Fruit fly (Drosophila melanogaster) whole organism, embryonic: ENCODE results near the gene CG10492.
A peak's percentile ranks its signal among the peaks of the same experiment; 100 is the strongest.

Experiments
- ATbp ChIP-seq: fragments of 200-800 bp; sonication (Bioruptor generic); optimal IDR thresholded peaks from 2 replicates; lab custom pipeline; 2017; ENCODE audit warnings: missing biosample characterization, mild to moderate bottlenecking, missing genetic modification characterization, missing genetic modification reagents
- Antp ChIP-seq: fragments of 200-800 bp; sonication (Bioruptor generic); optimal IDR thresholded peaks from 3 replicates; lab custom pipeline; 2016; ENCODE audit warnings: missing biosample characterization, missing genetic modification characterization
- Awh ChIP-seq: fragments of 200-800 bp; sonication (Bioruptor generic); IDR thresholded peaks from 2 replicates; pipeline ENCODE4, ENCODE4 v1.3.6; 2022; ENCODE audit warnings: missing biosample characterization, missing genetic modification characterization
- CG10543 ChIP-seq: fragments of 200-800 bp; sonication (Bioruptor generic); optimal IDR thresholded peaks from 3 replicates; lab custom pipeline; 2017; ENCODE audit warnings: missing biosample characterization, mild to moderate bottlenecking, missing genetic modification characterization, moderate library complexity
- CG11695 ChIP-seq: fragments of 200-800 bp; sonication (Bioruptor generic); IDR thresholded peaks from 3 replicates; pipeline ENCODE4 v1.3.6; 2022; ENCODE audit warnings: missing biosample characterization, missing genetic modification characterization
- CG12071 ChIP-seq: fragments of 200-800 bp; sonication (Bioruptor generic); optimal IDR thresholded peaks from 3 replicates; lab custom pipeline; 2018; ENCODE audit warnings: missing biosample characterization, mild to moderate bottlenecking, missing genetic modification characterization
- CG12219 ChIP-seq: fragments of 200-800 bp; sonication (Bioruptor generic); optimal IDR thresholded peaks from 3 replicates; lab custom pipeline; 2018; ENCODE audit warnings: missing biosample characterization, mild to moderate bottlenecking, missing genetic modification characterization
- CG13287 ChIP-seq: fragments of 200-800 bp; sonication (Bioruptor generic); IDR thresholded peaks from 2 replicates; pipeline ENCODE4 v1.3.6; 2022; ENCODE audit warnings: missing biosample characterization, missing genetic modification characterization; ENCODE audit not compliant: partially characterized antibody
- CG13296 ChIP-seq: fragments of 200-800 bp; sonication (Bioruptor generic); optimal IDR thresholded peaks from 3 replicates; lab custom pipeline; 2018; ENCODE audit warnings: missing biosample characterization, mild to moderate bottlenecking, missing genetic modification characterization
- CG14860 ChIP-seq: fragments of 200-800 bp; sonication (Bioruptor generic); IDR thresholded peaks from 3 replicates; pipeline ENCODE4 v1.3.6; 2022; ENCODE audit warnings: missing biosample characterization, missing genetic modification characterization; ENCODE audit not compliant: partially characterized antibody
- CG1529 ChIP-seq: fragments of 200-800 bp; sonication (Bioruptor generic); optimal IDR thresholded peaks from 3 replicates; lab custom pipeline; 2018; ENCODE audit warnings: missing biosample characterization, missing genetic modification characterization
- CG16863 ChIP-seq: fragments of 200-800 bp; sonication (Bioruptor generic); optimal IDR thresholded peaks from 3 replicates; lab custom pipeline; 2016; ENCODE audit warnings: missing biosample characterization, missing genetic modification characterization
- CG17186 ChIP-seq: fragments of 200-800 bp; sonication (Bioruptor generic); optimal IDR thresholded peaks from 3 replicates; lab custom pipeline; 2017; ENCODE audit warnings: missing biosample characterization, missing genetic modification reagents, missing genetic modification characterization
- CG17359 ChIP-seq: fragments of 200-800 bp; sonication (Bioruptor generic); optimal IDR thresholded peaks from 3 replicates; lab custom pipeline; 2018; ENCODE audit warnings: missing biosample characterization, mild to moderate bottlenecking, missing genetic modification characterization, moderate library complexity
- CG1832 ChIP-seq: fragments of 200-800 bp; sonication (Bioruptor generic); optimal IDR thresholded peaks from 2 replicates; lab custom pipeline; 2017; ENCODE audit warnings: missing biosample characterization, mild to moderate bottlenecking, missing genetic modification characterization, inconsistent platforms
- CG18764 ChIP-seq: fragments of 200-800 bp; sonication (Bioruptor generic); optimal IDR thresholded peaks from 3 replicates; lab custom pipeline; 2016; ENCODE audit warnings: missing biosample characterization, missing genetic modification characterization
- CG2678 ChIP-seq: fragments of 200-800 bp; sonication (Bioruptor generic); optimal IDR thresholded peaks from 3 replicates; lab custom pipeline; 2019; ENCODE audit warnings: missing biosample characterization, mild to moderate bottlenecking, missing genetic modification characterization, moderate library complexity
- CG31441 ChIP-seq: fragments of 200-800 bp; sonication (Bioruptor generic); IDR thresholded peaks from 2 replicates; pipeline ENCODE4 v1.3.6; 2022; ENCODE audit warnings: missing biosample characterization, missing genetic modification characterization
- CG32532 ChIP-seq: fragments of 200-800 bp; sonication (Bioruptor generic); IDR thresholded peaks from 2 replicates; pipeline ENCODE4 v1.3.6; 2022; ENCODE audit warnings: missing biosample characterization, missing genetic modification characterization
- CG32772 ChIP-seq: fragments of 200-800 bp; sonication (Bioruptor generic); IDR thresholded peaks from 2 replicates; pipeline ENCODE4 v1.3.6; 2022; ENCODE audit warnings: missing biosample characterization, missing genetic modification characterization
- CG3281 ChIP-seq: fragments of 200-800 bp; sonication (Bioruptor generic); optimal IDR thresholded peaks from 3 replicates; lab custom pipeline; 2017; ENCODE audit warnings: missing biosample characterization, mild to moderate bottlenecking, missing genetic modification characterization
- CG42726 ChIP-seq: fragments of 200-800 bp; sonication (Bioruptor generic); IDR thresholded peaks from 2 replicates; pipeline ENCODE4 v1.3.6; 2022; ENCODE audit warnings: missing biosample characterization, missing genetic modification characterization; ENCODE audit not compliant: partially characterized antibody
- CG6175 ChIP-seq: fragments of 200-800 bp; sonication (Bioruptor generic); IDR thresholded peaks from 3 replicates; pipeline ENCODE4 v1.3.6; 2022; ENCODE audit warnings: missing biosample characterization, missing genetic modification characterization
- CG7928 ChIP-seq: fragments of 200-800 bp; sonication (Bioruptor generic); optimal IDR thresholded peaks from 2 replicates; lab custom pipeline; 2017; ENCODE audit warnings: missing biosample characterization, mild to moderate bottlenecking, missing genetic modification characterization
- CG8281 ChIP-seq: fragments of 200-800 bp; sonication (Bioruptor generic); optimal IDR thresholded peaks from 2 replicates; lab custom pipeline; 2018; ENCODE audit warnings: missing biosample characterization, mild to moderate bottlenecking, missing genetic modification characterization, moderate library complexity
- CG8388 ChIP-seq: fragments of 200-800 bp; sonication (Bioruptor generic); optimal IDR thresholded peaks from 2 replicates; lab custom pipeline; 2019; ENCODE audit warnings: missing biosample characterization, mild to moderate bottlenecking, missing genetic modification characterization, moderate library complexity
- CG8478 ChIP-seq: fragments of >200 bp; optimal IDR thresholded peaks from 2 replicates; lab custom pipeline; 2018
- CG8944 ChIP-seq: fragments of 200-800 bp; sonication (Bioruptor generic); optimal IDR thresholded peaks from 3 replicates; lab custom pipeline; 2016; ENCODE audit warnings: missing biosample characterization, missing genetic modification characterization
- CG9609 ChIP-seq: fragments of 200-800 bp; sonication (Bioruptor generic); optimal IDR thresholded peaks from 3 replicates; lab custom pipeline; 2016; ENCODE audit warnings: missing biosample characterization, missing genetic modification characterization
- D19A ChIP-seq: fragments of 200-800 bp; optimal IDR thresholded peaks from 3 replicates; lab custom pipeline; 2019; ENCODE audit warnings: missing biosample characterization, mild to moderate bottlenecking, missing genetic modification characterization, moderate library complexity
- Dek ChIP-seq: fragments of 200-800 bp; sonication (Bioruptor generic); optimal IDR thresholded peaks from 3 replicates; lab custom pipeline; 2019; ENCODE audit warnings: missing biosample characterization, mild to moderate bottlenecking, missing genetic modification characterization, moderate library complexity
- Eip74EF ChIP-seq, 2 experiments: fragments of 200-800 bp in 1 of 2; fragments of >200 bp in 1 of 2; sonication (Bioruptor generic) in 1 of 2; optimal IDR thresholded peaks; 2 replicates each; lab custom pipeline; 2017 to 2019; ENCODE audit warnings: missing biosample characterization in 2 of 2, missing genetic modification characterization in 2 of 2, mild to moderate bottlenecking in 1 of 2, moderate library complexity in 1 of 2
- Fer2 ChIP-seq: fragments of 200-800 bp; sonication (Bioruptor generic); optimal IDR thresholded peaks from 2 replicates; lab custom pipeline; 2018; ENCODE audit warnings: missing biosample characterization, mild to moderate bottlenecking, missing genetic modification characterization, moderate library complexity
- NFAT ChIP-seq: fragments of 200-800 bp; sonication (Bioruptor generic); IDR thresholded peaks from 2 replicates; pipeline ENCODE4 v1.3.6; 2022; ENCODE audit warnings: missing biosample characterization, missing genetic modification characterization
- Sin3A ChIP-seq: fragments of >200 bp; optimal IDR thresholded peaks from 2 replicates; lab custom pipeline; 2018
- Taf1 ChIP-seq: fragments of 200-800 bp; sonication (Bioruptor generic); IDR thresholded peaks from 2 replicates; pipeline ENCODE4 v1.3.6; 2022; ENCODE audit warnings: missing biosample characterization, missing genetic modification characterization
- ab ChIP-seq: fragments of 200-800 bp; sonication (Bioruptor generic); optimal IDR thresholded peaks from 2 replicates; lab custom pipeline; 2016; ENCODE audit warnings: missing biosample characterization, missing genetic modification characterization
- ase ChIP-seq: fragments of 200-800 bp; sonication (Bioruptor generic); IDR thresholded peaks from 3 replicates; pipeline ENCODE4 v1.3.6; 2022; ENCODE audit warnings: missing biosample characterization, missing genetic modification characterization
- bbx ChIP-seq: fragments of 200-800 bp; sonication (Bioruptor generic); IDR thresholded peaks from 2 replicates; pipeline ENCODE4 v1.3.6; 2022; ENCODE audit warnings: missing biosample characterization, missing genetic modification characterization; ENCODE audit not compliant: partially characterized antibody
- bcd ChIP-seq: fragments of 200-800 bp; sonication (Bioruptor generic); optimal IDR thresholded peaks from 2 replicates; lab custom pipeline; 2017; ENCODE audit warnings: missing biosample characterization, mild to moderate bottlenecking, missing genetic modification characterization
- chn ChIP-seq: fragments of 200-800 bp; sonication (Bioruptor generic); optimal IDR thresholded peaks from 2 replicates; lab custom pipeline; 2016; ENCODE audit warnings: missing biosample characterization, missing genetic modification characterization
- emc ChIP-seq: fragments of 200-800 bp; sonication (Bioruptor generic); optimal IDR thresholded peaks from 2 replicates; lab custom pipeline; 2016; ENCODE audit warnings: missing biosample characterization, missing genetic modification characterization
- klu ChIP-seq: fragments of 200-800 bp; sonication (Bioruptor generic); IDR thresholded peaks from 2 replicates; pipeline ENCODE4 v1.3.6; 2022; ENCODE audit warnings: missing biosample characterization, missing genetic modification characterization
- knrl ChIP-seq: fragments of 200-800 bp; sonication (Bioruptor generic); IDR thresholded peaks from 3 replicates; pipeline ENCODE4 v1.3.6; 2022; ENCODE audit warnings: missing biosample characterization, missing genetic modification characterization; ENCODE audit not compliant: partially characterized antibody
- peb ChIP-seq: fragments of 200-800 bp; sonication (Bioruptor generic); IDR thresholded peaks from 2 replicates; pipeline ENCODE4 v1.3.6; 2022; ENCODE audit warnings: missing biosample characterization, missing genetic modification characterization
- psq ChIP-seq: fragments of 200-800 bp; sonication (Bioruptor generic); optimal IDR thresholded peaks from 2 replicates; lab custom pipeline; 2017; ENCODE audit warnings: missing biosample characterization, missing genetic modification characterization
- sim ChIP-seq: fragments of 200-800 bp; sonication (Bioruptor generic); IDR thresholded peaks from 2 replicates; pipeline ENCODE4 v1.3.6; 2022; ENCODE audit warnings: missing biosample characterization, missing genetic modification characterization
- trh ChIP-seq: fragments of 200-800 bp; sonication (Bioruptor generic); optimal IDR thresholded peaks from 2 replicates; lab custom pipeline; 2016; ENCODE audit warnings: missing biosample characterization, missing genetic modification characterization
- unc-4 ChIP-seq: fragments of 200-800 bp; sonication (Bioruptor generic); IDR thresholded peaks from 2 replicates; pipeline ENCODE4 v1.3.6; 2022; ENCODE audit warnings: missing biosample characterization, missing genetic modification characterization; ENCODE audit not compliant: partially characterized antibody
- wor ChIP-seq: fragments of 200-800 bp; sonication (Bioruptor generic); IDR thresholded peaks from 2 replicates; pipeline ENCODE4 v1.3.6; 2022; ENCODE audit warnings: missing biosample characterization, missing genetic modification characterization

CG10492 gene

dm6 chr2L:19024744-19025059 is 29.2 kb upstream of the CG10492 start (continued):
- TF ChIP-seq CG13287 (GFP tag; lab: Robert Waterston, UW) (no peak), Taf1 (GFP tag; lab: Robert Waterston, UW) (no peak), CG10543 (peak; percentile 60), CG17186 (no peak), CG31441 (0 out of 2 replicates have a peak, but pooled peaks have one; percentile 6), CG11695 (GFP tag; lab: Robert Waterston, UW) (0 out of 3 replicates have a peak, but pooled peaks have one; percentile 1), bcd (peak; percentile 6), unc-4 (GFP tag; lab: Robert Waterston, UW) (no peak), CG1529 (GFP tag; lab: Kevin White, UChicago) (no peak), chn (GFP tag; lab: Kevin White, UChicago) (no peak), psq (GFP tag; lab: Kevin White, UChicago) (no peak), Eip74EF (GFP tag; optimal IDR thresholded peaks at IDR 0.05; lab: Kevin White, UChicago) (peak in 1 of 2 experiments; percentile 1)

dm6 chr2L:19026491-19027197 is 27.2 kb upstream of the CG10492 start:
- no peak for TF ChIP-seq peb
- TF ChIP-seq CG8944: no peak
- TF ChIP-seq Antp (GFP tag; lab: Kevin White, UChicago): no peak
- no peak for TF ChIP-seq CG32772 (GFP tag; lab: Robert Waterston, UW)
- peak; percentile 77 for TF ChIP-seq CG13296 (GFP tag; lab: Kevin White, UChicago)
- peak; percentile 57 for TF ChIP-seq CG17359 (tag; lab: Kevin White, UChicago)
- no peak for TF ChIP-seq CG1832 (GFP tag; lab: Kevin White, UChicago)
- no peak for TF ChIP-seq CG7928 (GFP tag; lab: Kevin White, UChicago)
- TF ChIP-seq CG8478 (lab: Kevin White, UChicago): no peak
- peak; percentile 58 for TF ChIP-seq Dek (tag; lab: Kevin White, UChicago)
- peak; percentile 56 for TF ChIP-seq CG12219
- no peak for TF ChIP-seq CG18764 (GFP tag; lab: Kevin White, UChicago)
- no peak for TF ChIP-seq ab (GFP tag; lab: Kevin White, UChicago)
- no peak for TF ChIP-seq wor (GFP tag; lab: Robert Waterston, UW)
- TF ChIP-seq D19A (tag; lab: Kevin White, UChicago): peak; percentile 41
- TF ChIP-seq CG32532 (GFP tag; lab: Robert Waterston, UW): no peak; the same call in 1 of the 2 replicates
- no peak for TF ChIP-seq CG8281
- peak; percentile 75 for TF ChIP-seq CG3281 (GFP tag; lab: Kevin White, UChicago)
- no peak for TF ChIP-seq Awh (GFP tag; lab: Robert Waterston, UW)
- no peak for TF ChIP-seq Sin3A (lab: Kevin White, UChicago)
- TF ChIP-seq CG12071 (GFP tag; lab: Kevin White, UChicago): peak; percentile 25
- no peak for TF ChIP-seq sim (GFP tag; lab: Robert Waterston, UW)
- no peak for TF ChIP-seq CG9609
- TF ChIP-seq ase (GFP tag; lab: Robert Waterston, UW): no peak
- no peak for TF ChIP-seq bbx
- no peak for TF ChIP-seq NFAT (GFP tag; lab: Robert Waterston, UW)
- peak; percentile 48 for TF ChIP-seq ATbp (GFP tag; lab: Kevin White, UChicago)
- TF ChIP-seq CG8388 (GFP tag; lab: Kevin White, UChicago): no peak
- peak; percentile 6 for TF ChIP-seq CG16863 (GFP tag; lab: Kevin White, UChicago)
- no peak for TF ChIP-seq CG14860 (GFP tag; lab: Robert Waterston, UW)
- no peak for TF ChIP-seq klu (GFP tag; lab: Robert Waterston, UW)
- TF ChIP-seq CG6175 (GFP tag; lab: Robert Waterston, UW): no peak
- TF ChIP-seq CG2678: peak; percentile 86
- TF ChIP-seq knrl (GFP tag; lab: Robert Waterston, UW): no peak
- TF ChIP-seq emc (GFP tag; lab: Kevin White, UChicago): no peak
- TF ChIP-seq Fer2: peak; percentile 33
- TF ChIP-seq trh (GFP tag; lab: Kevin White, UChicago): no peak
- no peak for TF ChIP-seq CG42726 (GFP tag; lab: Robert Waterston, UW)
